Fruit fly (Drosophila melanogaster): ENCODE results near the gene CG34150.

CG34150 gene

dm6 chr3R:24810844-24811625, 3.0 kb upstream of the CG34150 start (continued):
- TF ChIP-seq gem (tag; optimal IDR thresholded peaks at IDR 0.05): peak; percentile 91
- TF ChIP-seq CG10979 (tag; optimal IDR thresholded peaks at IDR 0.05): peak; percentile 70
- no peak for TF ChIP-seq Elba2 (GFP tag; optimal IDR thresholded peaks at IDR 0.05)
- TF ChIP-seq phol (tag; optimal IDR thresholded peaks at IDR 0.05): peak; percentile 82
- TF ChIP-seq Gsc (GFP tag; IDR thresholded peaks at IDR 0.05): no peak
- TF ChIP-seq Vsx1 (GFP tag; optimal IDR thresholded peaks at IDR 0.05): peak; percentile 66
- peak; percentile 77 for TF ChIP-seq ttk (GFP tag; IDR thresholded peaks at IDR 0.05)
- TF ChIP-seq eve (GFP tag; optimal IDR thresholded peaks at IDR 0.05): no peak
- peak; percentile 86 for TF ChIP-seq ERR (GFP tag; optimal IDR thresholded peaks at IDR 0.05)
- peak; percentile 77 for TF ChIP-seq wek (GFP tag; optimal IDR thresholded peaks at IDR 0.05)
- peak; percentile 63 for TF ChIP-seq en (GFP tag; optimal IDR thresholded peaks at IDR 0.05)
- peak; percentile 87 for TF ChIP-seq B-H1 (GFP tag; IDR thresholded peaks at IDR 0.05)
- peak; percentile 91 for TF ChIP-seq gro (GFP tag; optimal IDR thresholded peaks at IDR 0.05)
- peak; percentile 31 for TF ChIP-seq psq (GFP tag; optimal IDR thresholded peaks at IDR 0.05)
- peak; percentile 78 for TF ChIP-seq Chrac-16 (GFP tag; optimal IDR thresholded peaks at IDR 0.05)
- peak; percentile 92 for TF ChIP-seq CG7839 (tag; optimal IDR thresholded peaks at IDR 0.05)
- no peak for TF ChIP-seq Opbp (GFP tag; IDR thresholded peaks at IDR 0.05; ENCODE audit: partially characterized antibody)
- peak; percentile 69 for TF ChIP-seq fd64A (GFP tag; optimal IDR thresholded peaks at IDR 0.05)
- TF ChIP-seq Hr51 (GFP tag; optimal IDR thresholded peaks at IDR 0.05): peak; percentile 76 to 90
- peak; percentile 80 for TF ChIP-seq CG7556 (GFP tag; optimal IDR thresholded peaks at IDR 0.05)
- peak; percentile 86 for TF ChIP-seq bab2 (GFP tag; optimal IDR thresholded peaks at IDR 0.05)
- no peak for TF ChIP-seq CG15479 (GFP tag; optimal IDR thresholded peaks at IDR 0.05)
- peak; percentile 50; the same call in 1 of the 2 replicates for TF ChIP-seq ro (GFP tag; IDR thresholded peaks at IDR 0.05)
- TF ChIP-seq fd3F (GFP tag; optimal IDR thresholded peaks at IDR 0.05): peak; percentile 91
- peak; percentile 79; the same call in 1 of the 2 replicates for TF ChIP-seq aop (GFP tag; IDR thresholded peaks at IDR 0.05)
- peak; percentile 75 for TF ChIP-seq Bteb2 (GFP tag; optimal IDR thresholded peaks at IDR 0.05)
- TF ChIP-seq Tbp (GFP tag; optimal IDR thresholded peaks at IDR 0.05): no peak
- peak; percentile 79; the same call in 2 of the 3 replicates for TF ChIP-seq CG6175 (GFP tag; IDR thresholded peaks at IDR 0.05)
- peak; percentile 83 for TF ChIP-seq D19A (tag; optimal IDR thresholded peaks at IDR 0.05)
- TF ChIP-seq Hsf (GFP tag; optimal IDR thresholded peaks at IDR 0.05): peak; percentile 88
- peak; percentile 57 for TF ChIP-seq CG4282 (GFP tag; optimal IDR thresholded peaks at IDR 0.05)
- peak; percentile 83 for TF ChIP-seq CG10274 (GFP tag; optimal IDR thresholded peaks at IDR 0.05)
- peak; percentile 92 for TF ChIP-seq CG11456 (GFP tag; IDR thresholded peaks at IDR 0.05)
- TF ChIP-seq pros (GFP tag; optimal IDR thresholded peaks at IDR 0.05): no peak
- TF ChIP-seq sens (GFP tag): peak; percentile 97
- TF ChIP-seq CoRest (tag; optimal IDR thresholded peaks at IDR 0.05): peak; percentile 91
- TF ChIP-seq chn (GFP tag; optimal IDR thresholded peaks at IDR 0.05): peak; percentile 75
- TF ChIP-seq dimm (GFP tag; IDR thresholded peaks at IDR 0.05): peak; percentile 67
- TF ChIP-seq CG6654 (GFP tag; optimal IDR thresholded peaks at IDR 0.05): peak; percentile 64
- peak; percentile 95 for TF ChIP-seq Drgx (GFP tag; IDR thresholded peaks at IDR 0.05)
- peak; percentile 84 for TF ChIP-seq sd (tag; optimal IDR thresholded peaks at IDR 0.05)
- TF ChIP-seq CG5953 (GFP tag; IDR thresholded peaks at IDR 0.05): peak; percentile 91
- TF ChIP-seq bbx (GFP tag; IDR thresholded peaks at IDR 0.05; ENCODE audit: partially characterized antibody): no peak
- TF ChIP-seq CG17802 (tag; optimal IDR thresholded peaks at IDR 0.05): peak; percentile 67
- peak; percentile 87 for TF ChIP-seq az2 (GFP tag; optimal IDR thresholded peaks at IDR 0.05)
- TF ChIP-seq gce (GFP tag; IDR thresholded peaks at IDR 0.05): peak; percentile 75; the same call in 1 of the 3 replicates
- peak; percentile 41; the same call in 1 of the 2 replicates for TF ChIP-seq GATAe (GFP tag; conservative IDR thresholded peaks at IDR 0.05)
- peak; percentile 17 for TF ChIP-seq CG15073 (GFP tag; optimal IDR thresholded peaks at IDR 0.05)
- peak; percentile 90 for TF ChIP-seq Gug (GFP tag; IDR thresholded peaks at IDR 0.05)

Measured in whole organism, embryonic.